Fruit fly (Drosophila melanogaster) whole organism, embryonic: ENCODE results near the gene CG13675.

Source experiments
- Abd-B ChIP-seq: fragments of 200-800 bp; sonication (Bioruptor generic); optimal IDR thresholded peaks from 2 replicates; lab custom pipeline; 2018; ENCODE audit warnings: missing biosample characterization, mild to moderate bottlenecking, missing genetic modification characterization, moderate library complexity
- Ada2b ChIP-seq: fragments of 200-800 bp; sonication (Bioruptor generic); IDR thresholded peaks from 2 replicates; pipeline ENCODE4 v1.3.6; 2022; ENCODE audit warnings: missing biosample characterization, missing genetic modification characterization
- Aef1 ChIP-seq: fragments of 200-800 bp; sonication (Bioruptor generic); IDR thresholded peaks from 3 replicates; pipeline ENCODE4 v1.3.6; 2022; ENCODE audit warnings: missing biosample characterization, missing genetic modification characterization
- Awh ChIP-seq: fragments of 200-800 bp; sonication (Bioruptor generic); IDR thresholded peaks from 2 replicates; pipeline ENCODE4, ENCODE4 v1.3.6; 2022; ENCODE audit warnings: missing biosample characterization, missing genetic modification characterization
- CG10565 ChIP-seq: fragments of 200-800 bp; sonication (Bioruptor generic); optimal IDR thresholded peaks from 3 replicates; lab custom pipeline; 2016; ENCODE audit warnings: missing biosample characterization, mild to moderate bottlenecking, missing genetic modification characterization
- CG11247 ChIP-seq: fragments of 200-800 bp; sonication (Bioruptor generic); IDR thresholded peaks from 2 replicates; pipeline ENCODE4 v1.3.6; 2022; ENCODE audit warnings: missing biosample characterization, missing genetic modification characterization
- CG11456 ChIP-seq: fragments of 200-800 bp; sonication (Bioruptor generic); IDR thresholded peaks from 3 replicates; pipeline ENCODE4 v1.3.6; 2022; ENCODE audit warnings: missing biosample characterization, missing genetic modification characterization
- CG12219 ChIP-seq: fragments of 200-800 bp; sonication (Bioruptor generic); optimal IDR thresholded peaks from 3 replicates; lab custom pipeline; 2018; ENCODE audit warnings: missing biosample characterization, mild to moderate bottlenecking, missing genetic modification characterization
- CG12236 ChIP-seq: fragments of 200-800 bp; sonication (Bioruptor generic); optimal IDR thresholded peaks from 2 replicates; lab custom pipeline; 2016; ENCODE audit warnings: missing biosample characterization, missing genetic modification characterization
- CG13296 ChIP-seq: fragments of 200-800 bp; sonication (Bioruptor generic); optimal IDR thresholded peaks from 3 replicates; lab custom pipeline; 2018; ENCODE audit warnings: missing biosample characterization, mild to moderate bottlenecking, missing genetic modification characterization
- CG13894 ChIP-seq: fragments of 200-800 bp; sonication (Bioruptor generic); optimal IDR thresholded peaks from 3 replicates; lab custom pipeline; 2018; ENCODE audit warnings: missing biosample characterization, mild to moderate bottlenecking, missing genetic modification characterization, moderate library complexity
- CG14014 ChIP-seq: fragments of 200-800 bp; sonication (Bioruptor generic); IDR thresholded peaks from 2 replicates; pipeline ENCODE4 v1.3.6; 2022; ENCODE audit warnings: missing biosample characterization, missing genetic modification characterization
- CG14667 ChIP-seq: fragments of 200-800 bp; sonication (Bioruptor generic); IDR thresholded peaks from 2 replicates; pipeline ENCODE4 v1.3.6; 2022; ENCODE audit warnings: missing biosample characterization, missing genetic modification characterization
- CG15073 ChIP-seq: fragments of 200-800 bp; sonication (Bioruptor generic); optimal IDR thresholded peaks from 2 replicates; lab custom pipeline; 2016; ENCODE audit warnings: missing biosample characterization, missing genetic modification characterization
- CG1832 ChIP-seq: fragments of 200-800 bp; sonication (Bioruptor generic); optimal IDR thresholded peaks from 2 replicates; lab custom pipeline; 2017; ENCODE audit warnings: missing biosample characterization, mild to moderate bottlenecking, missing genetic modification characterization, inconsistent platforms
- CG18619 ChIP-seq: fragments of 200-800 bp; sonication (Bioruptor generic); optimal IDR thresholded peaks from 3 replicates; lab custom pipeline; 2017; ENCODE audit warnings: missing biosample characterization, mild to moderate bottlenecking, missing genetic modification characterization
- CG31441 ChIP-seq: fragments of 200-800 bp; sonication (Bioruptor generic); IDR thresholded peaks from 2 replicates; pipeline ENCODE4 v1.3.6; 2022; ENCODE audit warnings: missing biosample characterization, missing genetic modification characterization
- CG32532 ChIP-seq: fragments of 200-800 bp; sonication (Bioruptor generic); IDR thresholded peaks from 2 replicates; pipeline ENCODE4 v1.3.6; 2022; ENCODE audit warnings: missing biosample characterization, missing genetic modification characterization
- CG4404 ChIP-seq: fragments of 200-800 bp; sonication (Bioruptor generic); IDR thresholded peaks from 2 replicates; pipeline ENCODE4 v1.3.6; 2022; ENCODE audit warnings: missing biosample characterization, missing genetic modification characterization
- CG6683 ChIP-seq: fragments of 200-800 bp; sonication (Bioruptor generic); optimal IDR thresholded peaks from 2 replicates; lab custom pipeline; 2017; ENCODE audit warnings: missing biosample characterization, mild to moderate bottlenecking, missing genetic modification characterization, missing genetic modification reagents
- CG6854 ChIP-seq: fragments of 200-800 bp; sonication (Bioruptor generic); optimal IDR thresholded peaks from 3 replicates; lab custom pipeline; 2017; ENCODE audit warnings: missing biosample characterization, mild to moderate bottlenecking, missing genetic modification characterization
- CG8281 ChIP-seq: fragments of 200-800 bp; sonication (Bioruptor generic); optimal IDR thresholded peaks from 2 replicates; lab custom pipeline; 2018; ENCODE audit warnings: missing biosample characterization, mild to moderate bottlenecking, missing genetic modification characterization, moderate library complexity
- CHES-1-like ChIP-seq: fragments of 200-800 bp; sonication (Bioruptor generic); optimal IDR thresholded peaks from 2 replicates; lab custom pipeline; 2016; ENCODE audit warnings: missing biosample characterization, missing genetic modification characterization
- Dbx ChIP-seq: fragments of 200-800 bp; sonication (Bioruptor generic); IDR thresholded peaks from 3 replicates; pipeline ENCODE4 v1.3.6; 2022; ENCODE audit warnings: missing biosample characterization, missing genetic modification characterization
- Ets97D ChIP-seq: fragments of 200-800 bp; sonication (Bioruptor generic); optimal IDR thresholded peaks from 3 replicates; lab custom pipeline; 2016; ENCODE audit warnings: missing biosample characterization, missing genetic modification characterization
- Gsc ChIP-seq: fragments of 200-800 bp; sonication (Bioruptor generic); IDR thresholded peaks from 2 replicates; pipeline ENCODE4 v1.3.6; 2022; ENCODE audit warnings: missing biosample characterization, missing genetic modification characterization
- HmgZ ChIP-seq: fragments of 200-800 bp; sonication (Bioruptor generic); optimal IDR thresholded peaks from 2 replicates; lab custom pipeline; 2018; ENCODE audit warnings: missing biosample characterization, mild to moderate bottlenecking, missing genetic modification characterization
- Hsf ChIP-seq: fragments of 200-800 bp; sonication (Bioruptor generic); optimal IDR thresholded peaks from 3 replicates; lab custom pipeline; 2016; ENCODE audit warnings: missing biosample characterization, missing genetic modification characterization
- Lhr ChIP-seq: fragments of 200-800 bp; sonication (Bioruptor generic); optimal IDR thresholded peaks from 3 replicates; lab custom pipeline; 2017; ENCODE audit warnings: mild to moderate bottlenecking, missing biosample characterization, missing genetic modification reagents, missing genetic modification characterization
- Nf-YA ChIP-seq: fragments of 200-800 bp; sonication (Bioruptor generic); IDR thresholded peaks from 2 replicates; pipeline ENCODE4 v1.3.6; 2022; ENCODE audit warnings: missing biosample characterization, missing genetic modification characterization
- PHDP ChIP-seq: fragments of 200-800 bp; sonication (Bioruptor generic); optimal IDR thresholded peaks from 3 replicates; lab custom pipeline; 2018; ENCODE audit warnings: missing biosample characterization, mild to moderate bottlenecking, missing genetic modification characterization, moderate library complexity
- Sin3A ChIP-seq: fragments of >200 bp; optimal IDR thresholded peaks from 2 replicates; lab custom pipeline; 2018
- Sox102F ChIP-seq: fragments of 200-800 bp; sonication (Bioruptor generic); optimal IDR thresholded peaks from 2 replicates; lab custom pipeline; 2018; ENCODE audit warnings: missing biosample characterization, mild to moderate bottlenecking, missing genetic modification characterization, moderate library complexity
- YL-1 ChIP-seq: fragments of 200-800 bp; sonication (Bioruptor generic); optimal IDR thresholded peaks from 3 replicates; lab custom pipeline; 2017; ENCODE audit warnings: missing biosample characterization, mild to moderate bottlenecking, missing genetic modification characterization
- bbx ChIP-seq: fragments of 200-800 bp; sonication (Bioruptor generic); IDR thresholded peaks from 2 replicates; pipeline ENCODE4 v1.3.6; 2022; ENCODE audit warnings: missing biosample characterization, missing genetic modification characterization; ENCODE audit not compliant: partially characterized antibody
- bcd ChIP-seq: fragments of 200-800 bp; sonication (Bioruptor generic); optimal IDR thresholded peaks from 2 replicates; lab custom pipeline; 2017; ENCODE audit warnings: missing biosample characterization, mild to moderate bottlenecking, missing genetic modification characterization
- br ChIP-seq: fragments of >200 bp; optimal IDR thresholded peaks from 2 replicates; lab custom pipeline; 2017
- bsh ChIP-seq, 2 experiments: fragments of 200-800 bp; sonication (Bioruptor generic); optimal IDR thresholded peaks; 2 replicates each; lab custom pipeline; 2017 to 2018; ENCODE audit warnings: mild to moderate bottlenecking in 2 of 2, missing biosample characterization in 2 of 2, missing genetic modification characterization in 2 of 2, moderate library complexity in 1 of 2
- chm ChIP-seq: fragments of 200-800 bp; sonication (Bioruptor generic); IDR thresholded peaks from 2 replicates; pipeline ENCODE4 v1.3.6; 2022; ENCODE audit warnings: missing biosample characterization, missing genetic modification characterization
- croc ChIP-seq: fragments of 200-800 bp; sonication (Bioruptor generic); conservative IDR thresholded peaks from 3 replicates; pipeline ENCODE4 v1.3.6; 2022; ENCODE audit warnings: missing biosample characterization, missing genetic modification characterization
- dimm ChIP-seq: fragments of 200-800 bp; sonication (Bioruptor generic); IDR thresholded peaks from 2 replicates; pipeline ENCODE4 v1.3.6; 2022; ENCODE audit warnings: missing biosample characterization, missing genetic modification characterization
- ewg ChIP-seq: fragments of 200-800 bp; sonication (Bioruptor generic); optimal IDR thresholded peaks from 3 replicates; lab custom pipeline; 2017; ENCODE audit warnings: mild to moderate bottlenecking, missing biosample characterization, missing genetic modification reagents, missing genetic modification characterization
- gem ChIP-seq: fragments of 200-800 bp; sonication (Bioruptor generic); optimal IDR thresholded peaks from 2 replicates; lab custom pipeline; 2019; ENCODE audit warnings: missing biosample characterization, mild to moderate bottlenecking, missing genetic modification characterization, moderate library complexity
- pan ChIP-seq, 4 experiments: fragments of >200 bp in 3 of 4; fragments of 200-800 bp in 1 of 4; sonication (Bioruptor generic) in 1 of 4; optimal IDR thresholded peaks in 3 of 4; IDR thresholded peaks in 1 of 4; 2 replicates each; pipeline versions ENCODE4 v1.3.6 to Lab custom; 2017 to 2022; ENCODE audit warnings: missing biosample characterization in 2 of 4, missing genetic modification characterization in 2 of 4, mixed read lengths in 1 of 4
- peb ChIP-seq: fragments of 200-800 bp; sonication (Bioruptor generic); IDR thresholded peaks from 2 replicates; pipeline ENCODE4 v1.3.6; 2022; ENCODE audit warnings: missing biosample characterization, missing genetic modification characterization
- rib ChIP-seq: fragments of 200-800 bp; sonication (Bioruptor generic); IDR thresholded peaks from 2 replicates; pipeline ENCODE4 v1.3.6; 2022; ENCODE audit warnings: missing biosample characterization, missing genetic modification characterization
- salm ChIP-seq: fragments of 200-800 bp; sonication (Bioruptor generic); optimal IDR thresholded peaks from 2 replicates; lab custom pipeline; 2018; ENCODE audit warnings: missing biosample characterization, mild to moderate bottlenecking, missing genetic modification characterization
- sd ChIP-seq: fragments of 200-800 bp; sonication (Bioruptor generic); optimal IDR thresholded peaks from 3 replicates; lab custom pipeline; 2018; ENCODE audit warnings: missing biosample characterization, mild to moderate bottlenecking, missing genetic modification characterization, moderate library complexity
- sens-2 ChIP-seq: fragments of 200-800 bp; sonication (Bioruptor generic); IDR thresholded peaks from 2 replicates; pipeline ENCODE4 v1.3.6; 2022; ENCODE audit warnings: missing biosample characterization, missing genetic modification characterization
- unc-4 ChIP-seq: fragments of 200-800 bp; sonication (Bioruptor generic); IDR thresholded peaks from 2 replicates; pipeline ENCODE4 v1.3.6; 2022; ENCODE audit warnings: missing biosample characterization, missing genetic modification characterization; ENCODE audit not compliant: partially characterized antibody

The CG13675 gene

DNA sequence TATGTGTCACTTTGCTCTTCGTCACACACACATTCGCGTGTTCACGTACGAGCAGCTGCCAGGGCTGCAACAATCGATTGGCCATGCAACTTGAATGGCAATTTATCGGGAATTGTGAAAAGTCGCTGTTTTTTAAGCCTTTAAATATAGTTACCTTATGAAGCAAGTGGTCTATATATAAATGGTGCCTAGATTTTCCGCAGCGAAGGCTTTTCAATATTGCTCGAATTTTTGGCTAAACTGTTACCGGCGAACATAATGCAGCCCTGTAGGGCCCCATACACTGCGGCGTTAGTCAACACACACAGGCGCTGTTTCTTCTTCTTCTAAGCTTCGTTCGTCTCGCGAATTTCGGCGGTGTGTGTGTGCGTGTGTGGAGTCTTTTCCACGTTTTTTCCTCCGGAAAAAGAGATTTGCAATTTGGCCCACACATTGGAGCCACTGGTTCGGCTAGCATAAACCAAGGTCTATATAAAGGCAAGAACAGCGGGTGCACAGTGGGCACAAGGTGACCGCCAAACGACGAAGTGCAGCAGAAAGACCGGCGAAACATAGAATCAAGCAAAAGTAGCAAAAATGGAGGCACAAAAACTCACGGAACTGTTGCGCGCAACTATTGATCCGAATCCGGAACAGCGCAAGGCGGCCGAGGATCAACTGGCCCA lies 49.3 kb downstream of the CG13675 start, which contains the start of the genes Arp3 and msk (continued):
- peak; percentile 81 for TF ChIP-seq CG32532
- TF ChIP-seq gem (tag; lab: Kevin White, UChicago), result peak; percentile 78
- no peak for TF ChIP-seq Sox102F
- no peak for TF ChIP-seq br (lab: Kevin White, UChicago)
- peak; percentile 14 for TF ChIP-seq CG6854 (GFP tag; lab: Kevin White, UChicago)
- TF ChIP-seq CG11247 (GFP tag; lab: Robert Waterston, UW), result peak; percentile 73
- peak; percentile 86 for TF ChIP-seq Hsf (GFP tag; lab: Kevin White, UChicago)
- TF ChIP-seq bcd, result peak; percentile 87
- TF ChIP-seq croc (GFP tag; lab: Robert Waterston, UW), result peak; percentile 33; the same call in 1 of the 3 replicates
- TF ChIP-seq CG1832 (GFP tag; lab: Kevin White, UChicago), result no peak
- TF ChIP-seq CG12236 (GFP tag; lab: Kevin White, UChicago), result peak; percentile 58
- TF ChIP-seq peb (GFP tag; lab: Robert Waterston, UW), result no peak
- peak; percentile 37 for TF ChIP-seq CG8281 (tag; lab: Kevin White, UChicago)
- TF ChIP-seq Abd-B (GFP tag; lab: Kevin White, UChicago), result peak; percentile 85
- TF ChIP-seq CG13894 (tag; lab: Kevin White, UChicago), result peak; percentile 97
- peak; percentile 87 for TF ChIP-seq Dbx (GFP tag; lab: Robert Waterston, UW)
- TF ChIP-seq CG14014 (GFP tag; lab: Robert Waterston, UW), result peak; percentile 25; the same call in 1 of the 2 replicates
- TF ChIP-seq ewg (GFP tag; lab: Kevin White, UChicago), result peak; percentile 60
- TF ChIP-seq chm (GFP tag; lab: Robert Waterston, UW), result peak; percentile 43; the same call in 1 of the 2 replicates
- TF ChIP-seq Ada2b (GFP tag; lab: Robert Waterston, UW), result peak; percentile 64
- TF ChIP-seq CG13296 (GFP tag; lab: Kevin White, UChicago), result peak; percentile 72
- peak; percentile 76 for TF ChIP-seq CG4404 (GFP tag; lab: Robert Waterston, UW)
- peak; percentile 11 for TF ChIP-seq CG12219 (GFP tag; lab: Kevin White, UChicago)
- no peak for TF ChIP-seq Awh
- peak; percentile 80 for TF ChIP-seq Aef1
- no peak for TF ChIP-seq dimm
- peak; percentile 71 for TF ChIP-seq sd (tag; lab: Kevin White, UChicago)
- TF ChIP-seq CG10565 (GFP tag; lab: Kevin White, UChicago), result peak; percentile 58
- TF ChIP-seq rib, result peak; percentile 94
- TF ChIP-seq Ets97D, result peak; percentile 96
- peak; percentile 97 for TF ChIP-seq CHES-1-like (GFP tag; lab: Kevin White, UChicago)
- TF ChIP-seq bsh (GFP tag; optimal IDR thresholded peaks at IDR 0.05; lab: Kevin White, UChicago), result peak in 1 of 2 experiments; percentile 65
- TF ChIP-seq CG18619 (GFP tag; lab: Kevin White, UChicago), result peak; percentile 72
- peak; percentile 100 for TF ChIP-seq Sin3A
- peak; percentile 83 for TF ChIP-seq CG11456 (GFP tag; lab: Robert Waterston, UW)
- peak; percentile 1 for TF ChIP-seq CG15073 (GFP tag; lab: Kevin White, UChicago)
- peak; percentile 51 for TF ChIP-seq CG14667 (GFP tag; lab: Robert Waterston, UW)
- TF ChIP-seq HmgZ (tag; lab: Kevin White, UChicago), result peak; percentile 92
- peak; percentile 42 for TF ChIP-seq unc-4 (GFP tag; lab: Robert Waterston, UW)
- no peak for TF ChIP-seq sens-2 (GFP tag; lab: Robert Waterston, UW)
- TF ChIP-seq Gsc (GFP tag; lab: Robert Waterston, UW), result no peak
- TF ChIP-seq CG31441 (GFP tag; lab: Robert Waterston, UW), result peak; percentile 64
- peak; percentile 66 for TF ChIP-seq Lhr (GFP tag; lab: Kevin White, UChicago)
- TF ChIP-seq salm (tag; lab: Kevin White, UChicago), result peak; percentile 58
- no peak for TF ChIP-seq pan (optimal IDR thresholded peaks at IDR 0.05; lab: Kevin White, UChicago)
- TF ChIP-seq pan (GFP tag; optimal IDR thresholded peaks at IDR 0.05 in 1 of 2, IDR thresholded peaks at IDR 0.05 in 1 of 2), result peak in 1 of 2 experiments; percentile 54
- peak; percentile 70 for TF ChIP-seq PHDP
- no peak for TF ChIP-seq bbx
- peak; percentile 49 for TF ChIP-seq CG6683
- TF ChIP-seq YL-1 (GFP tag; lab: Kevin White, UChicago), result peak; percentile 95
- TF ChIP-seq Nf-YA, result 0 out of 2 replicates have a peak, but pooled peaks have one; percentile 31
